Fruit fly (Drosophila melanogaster) whole organism, wandering third instar larva: ENCODE measurements around the gene stet.

Experiments used
- Abd-B ChIP-seq: fragments of >200 bp; optimal IDR thresholded peaks from 2 replicates; lab custom pipeline; 2017; ENCODE audit warnings: missing biosample characterization, missing genetic modification characterization
- CG32264 ChIP-seq: fragments of 200-800 bp; sonication (Bioruptor generic); optimal IDR thresholded peaks from 2 replicates; lab custom pipeline; 2016; ENCODE audit warnings: missing biosample characterization, missing genetic modification characterization
- CG9705 ChIP-seq: fragments of 200-800 bp; sonication (Bioruptor generic); optimal IDR thresholded peaks from 2 replicates; lab custom pipeline; 2018; ENCODE audit warnings: missing biosample characterization, mild to moderate bottlenecking, missing genetic modification characterization
- CrebA ChIP-seq: fragments of 200-800 bp; sonication (Bioruptor generic); optimal IDR thresholded peaks from 2 replicates; lab custom pipeline; 2016; ENCODE audit warnings: missing biosample characterization, mild to moderate bottlenecking, missing genetic modification characterization, borderline replicate concordance
- Dfd ChIP-seq: fragments of >200 bp; optimal IDR thresholded peaks from 2 replicates; lab custom pipeline; 2017; ENCODE audit warnings: missing biosample characterization, missing genetic modification characterization
- Dif ChIP-seq: fragments of 200-275, 200-300 bp; sonication (Bioruptor generic); optimal IDR thresholded peaks from 2 replicates; lab custom pipeline; 2018; ENCODE audit warnings: missing biosample characterization, missing genetic modification characterization; ENCODE audit not compliant: partially characterized antibody
- GATAd ChIP-seq: sonication (Bioruptor generic); optimal IDR thresholded peaks from 2 replicates; lab custom pipeline; 2016; ENCODE audit warnings: missing biosample characterization, missing genetic modification characterization
- HLH106 ChIP-seq: fragments of 200-800 bp; optimal IDR thresholded peaks from 3 replicates; lab custom pipeline; 2019; ENCODE audit warnings: missing biosample characterization, mild to moderate bottlenecking, missing genetic modification characterization, moderate library complexity
- Hnf4 ChIP-seq: fragments of 200-800 bp; sonication (Bioruptor generic); optimal IDR thresholded peaks from 2 replicates; lab custom pipeline; 2016; ENCODE audit warnings: missing biosample characterization, mild to moderate bottlenecking, missing genetic modification characterization
- Hr78 ChIP-seq: fragments of >200 bp; optimal IDR thresholded peaks from 2 replicates; lab custom pipeline; 2017; ENCODE audit warnings: missing biosample characterization, missing genetic modification characterization
- Hr83 ChIP-seq: fragments of 200-300 bp; sonication (Bioruptor generic); optimal IDR thresholded peaks from 2 replicates; lab custom pipeline; 2016; ENCODE audit warnings: missing biosample characterization, mild to moderate bottlenecking, missing genetic modification characterization, moderate library complexity; ENCODE audit not compliant: poor library complexity, severe bottlenecking
- Jra ChIP-seq: sonication (Bioruptor generic); optimal IDR thresholded peaks from 2 replicates; lab custom pipeline; 2016; ENCODE audit warnings: missing biosample characterization, missing genetic modification characterization
- Mio ChIP-seq: sonication (Bioruptor generic); optimal IDR thresholded peaks from 2 replicates; lab custom pipeline; 2016; ENCODE audit warnings: missing biosample characterization, missing genetic modification characterization
- Myc ChIP-seq: fragments of >200 bp; optimal IDR thresholded peaks from 2 replicates; lab custom pipeline; 2017
- N ChIP-seq: fragments of >200 bp; optimal IDR thresholded peaks from 2 replicates; lab custom pipeline; 2018; ENCODE audit warnings: missing biosample characterization, missing external identifiers, missing genetic modification characterization
- OdsH ChIP-seq: fragments of 200-800 bp; sonication (Bioruptor generic); optimal IDR thresholded peaks from 2 replicates; lab custom pipeline; 2016; ENCODE audit warnings: missing biosample characterization, mild to moderate bottlenecking, missing genetic modification characterization
- Rel ChIP-seq, 2 experiments: fragments of 200-800 bp; sonication (Bioruptor generic) in 1 of 2; optimal IDR thresholded peaks; 2 replicates in 1 of 2; 3 replicates in 1 of 2; lab custom pipeline; 2016 to 2019; ENCODE audit warnings: mild to moderate bottlenecking in 2 of 2, missing biosample characterization in 2 of 2, missing genetic modification characterization in 2 of 2, moderate library complexity in 1 of 2
- Sp1 ChIP-seq: fragments of 200-800 bp; sonication (Bioruptor generic); optimal IDR thresholded peaks from 3 replicates; lab custom pipeline; 2019; ENCODE audit warnings: missing biosample characterization, mild to moderate bottlenecking, missing genetic modification characterization, moderate library complexity
- Vsx2 ChIP-seq: fragments of 200-300, 225-300 bp; sonication (Bioruptor generic); optimal IDR thresholded peaks from 2 replicates; lab custom pipeline; 2018; ENCODE audit warnings: missing biosample characterization, missing genetic modification characterization; ENCODE audit not compliant: partially characterized antibody
- br ChIP-seq: fragments of 200-800 bp; sonication (Bioruptor generic); optimal IDR thresholded peaks from 2 replicates; lab custom pipeline; 2016; ENCODE audit warnings: missing biosample characterization, missing genetic modification characterization
- brk ChIP-seq: fragments of 200-800 bp; sonication (Bioruptor generic); optimal IDR thresholded peaks from 2 replicates; lab custom pipeline; 2016; ENCODE audit warnings: missing biosample characterization, mild to moderate bottlenecking, missing genetic modification characterization
- dl ChIP-seq, 2 experiments: fragments of 175-275, 200-275 bp in 1 of 2; fragments of 200-275 bp in 1 of 2; sonication (Bioruptor generic); optimal IDR thresholded peaks; lab custom pipeline; 2018; ENCODE audit warnings: mild to moderate bottlenecking in 2 of 2, missing biosample characterization in 2 of 2, missing genetic modification characterization in 2 of 2, moderate library complexity in 2 of 2; ENCODE audit not compliant: partially characterized antibody in 2 of 2, insufficient read depth in 1 of 2
- dmrt93B ChIP-seq: fragments of 200-800 bp; sonication (Bioruptor generic); optimal IDR thresholded peaks from 2 replicates; lab custom pipeline; 2018; ENCODE audit warnings: missing biosample characterization, mild to moderate bottlenecking, missing genetic modification characterization
- dsf ChIP-seq: sonication (Bioruptor generic); optimal IDR thresholded peaks from 2 replicates; lab custom pipeline; 2016; ENCODE audit warnings: missing biosample characterization, missing genetic modification characterization, borderline replicate concordance
- ey ChIP-seq: fragments of 200-800 bp; sonication (Bioruptor generic); optimal IDR thresholded peaks from 2 replicates; lab custom pipeline; 2016; ENCODE audit warnings: missing biosample characterization, missing genetic modification characterization
- foxo ChIP-seq, 2 experiments: fragments of 200-800 bp; sonication (Bioruptor generic); optimal IDR thresholded peaks; 2 replicates in 1 of 2; 3 replicates in 1 of 2; lab custom pipeline; 2016 to 2017; ENCODE audit warnings: missing biosample characterization in 2 of 2, missing genetic modification characterization in 2 of 2
- fru ChIP-seq: fragments of 200-800 bp; sonication (Bioruptor generic); optimal IDR thresholded peaks from 3 replicates; lab custom pipeline; 2016; ENCODE audit warnings: missing biosample characterization, mild to moderate bottlenecking, missing genetic modification characterization
- h ChIP-seq: fragments of 200-800 bp; sonication (Bioruptor generic); optimal IDR thresholded peaks from 3 replicates; lab custom pipeline; 2016; ENCODE audit warnings: missing biosample characterization, mild to moderate bottlenecking, missing genetic modification characterization
- jim ChIP-seq: fragments of 175-275, 200-325 bp; sonication (Bioruptor generic); optimal IDR thresholded peaks from 2 replicates; lab custom pipeline; 2016; ENCODE audit warnings: missing biosample characterization, mild to moderate bottlenecking, missing genetic modification characterization
- lola ChIP-seq: fragments of >200 bp; optimal IDR thresholded peaks from 2 replicates; lab custom pipeline; 2017; ENCODE audit warnings: missing biosample characterization, missing genetic modification characterization
- pan ChIP-seq: fragments of >200 bp; optimal IDR thresholded peaks from 2 replicates; lab custom pipeline; 2017
- psq ChIP-seq: fragments of 200-800 bp; sonication (Bioruptor generic); optimal IDR thresholded peaks from 3 replicates; lab custom pipeline; 2017; ENCODE audit warnings: missing biosample characterization, mild to moderate bottlenecking, missing genetic modification characterization, moderate library complexity
- rgr ChIP-seq: fragments of 200-800 bp; sonication (Bioruptor generic); optimal IDR thresholded peaks from 3 replicates; lab custom pipeline; 2016; ENCODE audit warnings: missing biosample characterization, mild to moderate bottlenecking, missing genetic modification characterization
- sage ChIP-seq: fragments of 200-800 bp; sonication (Bioruptor generic); optimal IDR thresholded peaks from 2 replicates; lab custom pipeline; 2016; ENCODE audit warnings: missing biosample characterization, mild to moderate bottlenecking, missing genetic modification characterization
- sv ChIP-seq: fragments of 200-800 bp; sonication (Bioruptor generic); optimal IDR thresholded peaks from 3 replicates; lab custom pipeline; 2016; ENCODE audit warnings: missing biosample characterization, missing genetic modification characterization
- tai ChIP-seq: sonication (Bioruptor generic); optimal IDR thresholded peaks from 2 replicates; lab custom pipeline; 2016; ENCODE audit warnings: missing biosample characterization, missing genetic modification characterization
- usp ChIP-seq: fragments of >200 bp; optimal IDR thresholded peaks from 2 replicates; lab custom pipeline; 2017; ENCODE audit warnings: missing biosample characterization, missing genetic modification characterization
- woc ChIP-seq: sonication (Bioruptor generic); optimal IDR thresholded peaks from 2 replicates; lab custom pipeline; 2016; ENCODE audit warnings: missing biosample characterization, mild to moderate bottlenecking, missing genetic modification characterization

The stet gene

DNA sequence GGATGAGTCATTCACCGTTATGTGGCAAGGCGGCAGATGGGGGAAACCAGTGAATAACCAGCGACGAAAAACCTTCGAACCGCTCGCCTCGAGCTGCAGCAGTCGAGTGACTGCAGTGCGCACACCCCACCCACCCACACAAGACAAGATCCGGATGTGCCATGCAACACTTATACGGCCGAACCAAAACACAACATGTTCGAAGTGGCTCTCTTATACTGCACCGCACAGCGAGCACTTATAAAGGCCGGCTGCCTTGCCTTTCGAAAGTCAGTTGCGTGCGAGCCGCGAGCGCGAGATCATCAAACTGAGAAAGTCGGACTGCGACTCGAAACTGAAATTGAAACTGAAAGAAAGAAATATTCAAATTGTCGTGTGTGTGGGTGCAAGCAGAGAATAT lies 25.8 kb downstream of the stet start, which contains the start of gene rho:
rho (plus strand) TSS at position 265 of the 400 bp plus-strand sequence.
- no peak for TF ChIP-seq Rel (GFP tag; optimal IDR thresholded peaks at IDR 0.05; lab: Kevin White, UChicago)
- TF ChIP-seq Rel (tag; optimal IDR thresholded peaks at IDR 0.05; lab: Kevin White, UChicago): peak; percentile 29
- TF ChIP-seq jim (GFP tag; lab: Kevin White, UChicago): peak; percentile 57
- TF ChIP-seq ey (GFP tag; lab: Kevin White, UChicago): no peak
- no peak for TF ChIP-seq CG32264
- no peak for TF ChIP-seq GATAd
- no peak for TF ChIP-seq N (GFP tag; lab: Kevin White, UChicago)
- peak; percentile 8 for TF ChIP-seq Vsx2 (GFP tag; lab: Kevin White, UChicago)
- peak; percentile 3 for TF ChIP-seq fru (GFP tag; lab: Kevin White, UChicago)
- TF ChIP-seq Dif (GFP tag; lab: Kevin White, UChicago): peak; percentile 70
- TF ChIP-seq br (GFP tag; lab: Kevin White, UChicago): peak; percentile 5
- TF ChIP-seq rgr (GFP tag; lab: Kevin White, UChicago): peak; percentile 39
- no peak for TF ChIP-seq Myc (lab: Kevin White, UChicago)
- TF ChIP-seq CrebA (GFP tag; lab: Kevin White, UChicago): peak; percentile 23
- TF ChIP-seq dmrt93B (GFP tag; lab: Kevin White, UChicago): no peak
- no peak for TF ChIP-seq tai (GFP tag; lab: Kevin White, UChicago)
- TF ChIP-seq dsf (GFP tag; lab: Kevin White, UChicago): no peak
- TF ChIP-seq HLH106 (tag; lab: Kevin White, UChicago): peak; percentile 6
- TF ChIP-seq foxo (GFP tag; optimal IDR thresholded peaks at IDR 0.05; lab: Kevin White, UChicago): peak in 1 of 2 experiments; percentile 17
- TF ChIP-seq dl (GFP tag; optimal IDR thresholded peaks at IDR 0.05; lab: Kevin White, UChicago; ENCODE audit: insufficient read depth in 1 of 2, partially characterized antibody in 2 of 2): no peak
- TF ChIP-seq psq (GFP tag; lab: Kevin White, UChicago): no peak
- TF ChIP-seq pan (lab: Kevin White, UChicago): no peak
- TF ChIP-seq Mio (GFP tag; lab: Kevin White, UChicago): no peak
- TF ChIP-seq sv (GFP tag; lab: Kevin White, UChicago): no peak
- no peak for TF ChIP-seq Dfd (GFP tag; lab: Kevin White, UChicago)
- TF ChIP-seq Jra (GFP tag; lab: Kevin White, UChicago): no peak
- TF ChIP-seq Hr78 (GFP tag; lab: Kevin White, UChicago): no peak
- no peak for TF ChIP-seq h (GFP tag; lab: Kevin White, UChicago)
- peak; percentile 18 for TF ChIP-seq Hnf4 (GFP tag; lab: Kevin White, UChicago)
- TF ChIP-seq lola (GFP tag; lab: Kevin White, UChicago): no peak
- no peak for TF ChIP-seq Abd-B (GFP tag; lab: Kevin White, UChicago)
- no peak for TF ChIP-seq CG9705 (GFP tag; lab: Kevin White, UChicago)
- TF ChIP-seq OdsH (GFP tag; lab: Kevin White, UChicago): no peak
- TF ChIP-seq brk (GFP tag; lab: Kevin White, UChicago): no peak
- TF ChIP-seq woc (GFP tag; lab: Kevin White, UChicago): no peak
- peak; percentile 30 for TF ChIP-seq Sp1 (GFP tag; lab: Kevin White, UChicago)
- no peak for TF ChIP-seq Hr83 (GFP tag; lab: Kevin White, UChicago)
- no peak for TF ChIP-seq sage (GFP tag; lab: Kevin White, UChicago)
- TF ChIP-seq usp: no peak
- TF ChIP-seq, all 38 proteins: peak for 12

DNA sequence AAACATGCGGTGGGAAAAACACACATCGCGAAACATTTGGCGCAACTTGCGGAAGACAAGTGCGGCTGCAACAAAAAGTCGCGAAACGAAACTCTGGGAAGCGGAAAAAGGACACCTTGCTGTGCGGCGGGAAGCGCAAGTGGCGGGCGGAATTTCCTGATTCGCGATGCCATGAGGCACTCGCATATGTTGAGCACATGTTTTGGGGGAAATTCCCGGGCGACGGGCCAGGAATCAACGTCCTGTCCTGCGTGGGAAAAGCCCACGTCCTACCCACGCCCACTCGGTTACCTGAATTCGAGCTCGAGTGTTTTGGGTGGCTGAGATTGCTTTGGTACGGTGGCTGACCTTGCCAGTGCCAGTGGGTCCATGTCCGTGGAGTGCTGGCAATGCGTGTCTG lies 27.5 kb downstream of the stet start:
- TF ChIP-seq Hr83 (GFP tag; lab: Kevin White, UChicago): no peak
- no peak for TF ChIP-seq HLH106 (tag; lab: Kevin White, UChicago)
- no peak for TF ChIP-seq Hr78 (GFP tag; lab: Kevin White, UChicago)
